Worm (Caenorhabditis elegans) whole organism, L1 larva: ENCODE results near the gene srx-45.

Experiments used
- C16A3.4 ChIP-seq: fragments of 150-350 bp; optimal IDR thresholded peaks from 2 replicates; lab custom pipeline; 2014; ENCODE audit warnings: missing biosample characterization, missing genetic modification characterization
- C34B4.2 ChIP-seq: sonication (generic microtip); optimal IDR thresholded peaks from 2 replicates; lab custom pipeline; 2017; ENCODE audit warnings: mild to moderate bottlenecking, missing genetic modification characterization, missing compliant biosample characterization
- F16B12.6 ChIP-seq: fragments of 150-350 bp; optimal IDR thresholded peaks from 2 replicates; lab custom pipeline; 2014; ENCODE audit warnings: missing biosample characterization, missing genetic modification characterization
- Y116A8C.19 ChIP-seq: sonication (generic microtip); optimal IDR thresholded peaks from 2 replicates; lab custom pipeline; 2016; ENCODE audit warnings: missing compliant biosample characterization, missing genetic modification characterization, borderline replicate concordance
- aly-2 ChIP-seq: fragments of 150-350 bp; optimal IDR thresholded peaks from 2 replicates; lab custom pipeline; 2014; ENCODE audit warnings: missing biosample characterization, missing genetic modification characterization
- ama-1 ChIP-seq: fragments of 150-350 bp; optimal IDR thresholded peaks from 2 replicates; lab custom pipeline; 2014
- ceh-63 ChIP-seq: fragments of 200-800 bp; sonication (Bioruptor generic); optimal IDR thresholded peaks from 2 replicates; lab custom pipeline; 2018; ENCODE audit warnings: mild to moderate bottlenecking, missing genetic modification characterization, missing compliant biosample characterization
- ceh-82 ChIP-seq, 3 experiments: fragments of 150-350 bp in 1 of 3; sonication (generic microtip) in 2 of 3; optimal IDR thresholded peaks; 2 replicates each; lab custom pipeline; 2014 to 2017; ENCODE audit warnings: missing biosample characterization in 3 of 3, missing genetic modification characterization in 3 of 3
- ceh-88 ChIP-seq: fragments of 200-800 bp; sonication (Bioruptor generic); IDR thresholded peaks from 2 replicates; pipeline ENCODE4 v1.3.6; 2022; ENCODE audit warnings: missing genetic modification characterization, missing compliant biosample characterization
- ceh-90 ChIP-seq: sonication (generic microtip); optimal IDR thresholded peaks from 2 replicates; lab custom pipeline; 2016; ENCODE audit warnings: missing genetic modification characterization, missing compliant biosample characterization
- ces-1 ChIP-seq: fragments of 150-350 bp; optimal IDR thresholded peaks from 2 replicates; lab custom pipeline; 2014; ENCODE audit warnings: missing biosample characterization, missing genetic modification reagents, missing genetic modification characterization
- dpl-1 ChIP-seq, 3 experiments: fragments of 150-350 bp in 2 of 3; sonication (generic microtip) in 1 of 3; optimal IDR thresholded peaks; 2 replicates each; lab custom pipeline; 2014 to 2017; ENCODE audit warnings: missing biosample characterization in 3 of 3, missing genetic modification characterization in 3 of 3, missing genetic modification reagents in 3 of 3
- efl-1 ChIP-seq, 4 experiments: fragments of 150-350 bp; optimal IDR thresholded peaks in 3 of 4; peaks in 1 of 4; 1 replicate in 1 of 4; 2 replicates in 3 of 4; lab custom pipeline; 2014; ENCODE audit warnings: missing biosample characterization in 2 of 4, missing genetic modification characterization in 2 of 4, missing genetic modification reagents in 2 of 4
- efl-3 ChIP-seq: fragments of 200-800 bp; sonication (Bioruptor generic); optimal IDR thresholded peaks from 2 replicates; lab custom pipeline; 2018; ENCODE audit warnings: mild to moderate bottlenecking, missing genetic modification characterization, missing compliant biosample characterization
- egl-13 ChIP-seq: sonication (generic microtip); optimal IDR thresholded peaks from 2 replicates; lab custom pipeline; 2016; ENCODE audit warnings: missing genotype, missing genetic modification reagents, missing genetic modification characterization, missing compliant biosample characterization
- elt-2 ChIP-seq: sonication (generic microtip); optimal IDR thresholded peaks from 2 replicates; lab custom pipeline; 2016; ENCODE audit warnings: missing genetic modification characterization, mild to moderate bottlenecking, inconsistent platforms, missing compliant biosample characterization, missing genetic modification reagents
- ets-5 ChIP-seq: fragments of 200-800 bp; sonication (Bioruptor generic); IDR thresholded peaks from 2 replicates; pipeline ENCODE4 v1.3.6; 2022; ENCODE audit warnings: missing genetic modification characterization, missing compliant biosample characterization
- fkh-10 ChIP-seq: sonication (generic microtip); optimal IDR thresholded peaks from 2 replicates; lab custom pipeline; 2017; ENCODE audit warnings: missing biosample characterization, missing genetic modification reagents, missing genetic modification characterization
- fkh-4 ChIP-seq: sonication (generic microtip); optimal IDR thresholded peaks from 2 replicates; lab custom pipeline; 2016; ENCODE audit warnings: missing compliant biosample characterization, missing genetic modification characterization, borderline replicate concordance
- fkh-8 ChIP-seq: sonication (generic microtip); optimal IDR thresholded peaks from 2 replicates; lab custom pipeline; 2016; ENCODE audit warnings: mild to moderate bottlenecking, missing genetic modification characterization, missing compliant biosample characterization
- fos-1 ChIP-seq: fragments of 150-350 bp; optimal IDR thresholded peaks from 2 replicates; lab custom pipeline; 2014; ENCODE audit warnings: missing biosample characterization, missing genetic modification characterization
- hpl-2 ChIP-seq: fragments of 150-350 bp; optimal IDR thresholded peaks from 2 replicates; lab custom pipeline; 2014; ENCODE audit warnings: missing biosample characterization, missing genetic modification reagents, missing genetic modification characterization
- irx-1 ChIP-seq: sonication (generic microtip); optimal IDR thresholded peaks from 2 replicates; lab custom pipeline; 2016; ENCODE audit warnings: missing genetic modification characterization, missing compliant biosample characterization
- isw-1 ChIP-seq: fragments of 200-800 bp; sonication (Bioruptor generic); IDR thresholded peaks from 2 replicates; pipeline ENCODE4 v1.3.6; 2022; ENCODE audit warnings: missing genetic modification characterization, missing compliant biosample characterization
- lin-13 ChIP-seq: fragments of 150-350 bp; optimal IDR thresholded peaks from 2 replicates; lab custom pipeline; 2014; ENCODE audit warnings: missing biosample characterization, missing genetic modification reagents, missing genetic modification characterization
- lin-14 ChIP-seq: fragments of 200-800 bp; sonication (Bioruptor generic); optimal IDR thresholded peaks from 2 replicates; lab custom pipeline; 2018; ENCODE audit warnings: mild to moderate bottlenecking, missing genetic modification characterization, moderate library complexity, missing compliant biosample characterization
- lin-15B ChIP-seq: fragments of 150-350 bp; sonication (generic microtip); optimal IDR thresholded peaks from 3 replicates; lab custom pipeline; 2014; ENCODE audit warnings: missing biosample characterization, missing genetic modification characterization
- lin-35 ChIP-seq, 2 experiments: fragments of 150-350 bp; optimal IDR thresholded peaks; 2 replicates each; lab custom pipeline; 2014; ENCODE audit warnings: missing biosample characterization in 2 of 2, missing genetic modification characterization in 2 of 2, missing genetic modification reagents in 2 of 2
- lin-39 ChIP-seq: fragments of 150-350 bp; optimal IDR thresholded peaks from 2 replicates; lab custom pipeline; 2014; ENCODE audit warnings: missing biosample characterization, missing genetic modification reagents, missing genetic modification characterization
- lir-3 ChIP-seq: sonication (generic microtip); optimal IDR thresholded peaks from 2 replicates; lab custom pipeline; 2016; ENCODE audit warnings: mild to moderate bottlenecking, missing genetic modification characterization, moderate library complexity, missing compliant biosample characterization; ENCODE audit not compliant: poor library complexity
- mdl-1 ChIP-seq, 2 experiments: fragments of 150-350 bp; optimal IDR thresholded peaks; 2 replicates each; lab custom pipeline; 2014 to 2017; ENCODE audit warnings: missing biosample characterization in 2 of 2, missing genetic modification characterization in 2 of 2, inconsistent platforms in 1 of 2
- mef-2 ChIP-seq: fragments of 150-350 bp; optimal IDR thresholded peaks from 2 replicates; lab custom pipeline; 2014; ENCODE audit warnings: missing biosample characterization, missing genetic modification characterization
- nhr-12 ChIP-seq: sonication (generic microtip); optimal IDR thresholded peaks from 2 replicates; lab custom pipeline; 2017; ENCODE audit warnings: missing biosample characterization, missing genetic modification characterization
- nhr-237 ChIP-seq: fragments of 150-350 bp; optimal IDR thresholded peaks from 2 replicates; lab custom pipeline; 2014; ENCODE audit warnings: missing biosample characterization, missing genetic modification characterization
- nhr-28 ChIP-seq: fragments of 150-350 bp; optimal IDR thresholded peaks from 2 replicates; lab custom pipeline; 2014; ENCODE audit warnings: missing biosample characterization, missing genetic modification characterization
- nhr-71 ChIP-seq: sonication (generic microtip); optimal IDR thresholded peaks from 2 replicates; lab custom pipeline; 2016; ENCODE audit warnings: mild to moderate bottlenecking, missing genetic modification characterization, moderate library complexity, missing compliant biosample characterization
- nhr-77 ChIP-seq: fragments of 150-350 bp; optimal IDR thresholded peaks from 2 replicates; lab custom pipeline; 2014; ENCODE audit warnings: missing biosample characterization, missing genetic modification characterization
- pag-3 ChIP-seq: sonication (generic microtip); optimal IDR thresholded peaks from 2 replicates; lab custom pipeline; 2017; ENCODE audit warnings: missing genetic modification characterization, mild to moderate bottlenecking, missing compliant biosample characterization, antibody characterized with exemption, borderline replicate concordance; ENCODE audit not compliant: insufficient read depth
- pax-3 ChIP-seq: fragments of 200-800 bp; sonication (Bioruptor generic); optimal IDR thresholded peaks from 2 replicates; lab custom pipeline; 2018; ENCODE audit warnings: mild to moderate bottlenecking, missing genetic modification characterization, moderate library complexity, missing compliant biosample characterization
- pqm-1 ChIP-seq: sonication (generic microtip); optimal IDR thresholded peaks from 3 replicates; lab custom pipeline; 2017; ENCODE audit warnings: missing biosample characterization, missing genetic modification characterization
- rnt-1 ChIP-seq: sonication (generic microtip); optimal IDR thresholded peaks from 2 replicates; lab custom pipeline; 2016; ENCODE audit warnings: mild to moderate bottlenecking, missing genetic modification characterization, moderate library complexity, missing compliant biosample characterization
- snpc-4 ChIP-seq: fragments of 150-350 bp; optimal IDR thresholded peaks from 2 replicates; lab custom pipeline; 2014; ENCODE audit warnings: missing biosample characterization, missing genetic modification characterization
- swsn-7 ChIP-seq: sonication (generic microtip); optimal IDR thresholded peaks from 2 replicates; lab custom pipeline; 2016; ENCODE audit warnings: missing genetic modification characterization, missing compliant biosample characterization
- tbx-2 ChIP-seq: sonication (generic microtip); optimal IDR thresholded peaks from 2 replicates; lab custom pipeline; 2016; ENCODE audit warnings: missing genetic modification characterization, missing compliant biosample characterization
- unc-130 ChIP-seq: fragments of 150-350 bp; optimal IDR thresholded peaks from 2 replicates; lab custom pipeline; 2017; ENCODE audit warnings: missing biosample characterization, missing genetic modification characterization, inconsistent platforms
- vab-15 ChIP-seq: sonication (generic microtip); optimal IDR thresholded peaks from 2 replicates; lab custom pipeline; 2017; ENCODE audit warnings: missing genotype, mild to moderate bottlenecking, missing genetic modification characterization, missing compliant biosample characterization
- xbp-1 ChIP-seq: sonication (generic microtip); optimal IDR thresholded peaks from 2 replicates; lab custom pipeline; 2016; ENCODE audit warnings: missing genetic modification characterization, missing compliant biosample characterization
- zag-1 ChIP-seq: fragments of 150-350 bp; optimal IDR thresholded peaks from 2 replicates; lab custom pipeline; 2014; ENCODE audit warnings: missing biosample characterization, missing genetic modification characterization
- zip-4 ChIP-seq: fragments of 200-800 bp; sonication (Bioruptor generic); optimal IDR thresholded peaks from 2 replicates; lab custom pipeline; 2018; ENCODE audit warnings: mild to moderate bottlenecking, missing genetic modification characterization, moderate library complexity, missing compliant biosample characterization
- ztf-11 ChIP-seq, 2 experiments: sonication (generic microtip); optimal IDR thresholded peaks; 2 replicates each; lab custom pipeline; 2016 to 2017; ENCODE audit warnings: missing genetic modification characterization in 2 of 2, missing biosample characterization in 1 of 2, missing compliant biosample characterization in 1 of 2
- ztf-4 ChIP-seq: fragments of 150-350 bp; optimal IDR thresholded peaks from 2 replicates; lab custom pipeline; 2014; ENCODE audit warnings: missing biosample characterization, missing genetic modification characterization

Gene srx-45

DNA sequence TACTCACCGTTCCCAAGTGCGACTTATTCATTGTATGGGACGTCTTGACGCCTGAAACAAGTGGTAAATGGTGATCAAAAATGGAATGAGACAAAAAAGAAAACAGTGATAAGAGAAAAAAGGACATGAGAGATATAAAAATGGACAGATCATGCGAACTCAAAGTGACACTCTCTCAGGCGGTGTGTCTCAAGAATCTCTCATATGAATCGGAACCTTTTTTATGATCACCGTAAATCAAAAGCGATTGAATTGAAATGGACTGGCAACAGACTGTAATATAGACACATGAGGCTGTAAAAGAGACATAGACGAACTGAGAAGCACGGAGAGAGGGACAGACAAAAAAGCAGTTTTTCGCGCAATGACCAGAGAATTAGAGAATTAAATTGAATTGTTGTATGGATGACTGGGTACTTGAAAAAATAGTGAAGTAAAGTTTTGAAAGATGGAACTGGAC is 37.5 kb downstream of the srx-45 start, which contains the start of gene clip-1 (continued):
- TF ChIP-seq isw-1: no peak
- TF ChIP-seq lir-3 (tag; lab: Kevin White, UChicago): peak; percentile 16
- TF ChIP-seq pqm-1: no peak
- TF ChIP-seq egl-13 (tag; lab: Kevin White, UChicago): no peak
- TF ChIP-seq fkh-8: no peak
- TF ChIP-seq rnt-1 (tag; lab: Kevin White, UChicago): no peak
- peak in 1 of 3 experiments; percentile 29 for TF ChIP-seq dpl-1 (GFP tag; optimal IDR thresholded peaks at IDR 0.05; lab: Kevin White, UChicago)
- TF ChIP-seq mef-2 (tag; lab: Kevin White, UChicago): no peak
- no peak for TF ChIP-seq aly-2 (tag; lab: Kevin White, UChicago)
- no peak for TF ChIP-seq snpc-4 (tag; lab: Kevin White, UChicago)
- TF ChIP-seq ets-5 (GFP tag; lab: Robert Waterston, UW): no peak
- TF ChIP-seq swsn-7 (tag; lab: Kevin White, UChicago): no peak
- no peak for TF ChIP-seq ces-1 (GFP tag; lab: Kevin White, UChicago)
- peak in 1 of 2 experiments; percentile 71 for TF ChIP-seq lin-35 (GFP tag; optimal IDR thresholded peaks at IDR 0.05; lab: Kevin White, UChicago)
- no peak for TF ChIP-seq fkh-10
- no peak for TF ChIP-seq ceh-88
- TF ChIP-seq irx-1 (tag; lab: Kevin White, UChicago): no peak
- TF ChIP-seq pag-3 (tag; lab: Kevin White, UChicago): peak; percentile 44
- no peak for TF ChIP-seq ceh-82 (tag; optimal IDR thresholded peaks at IDR 0.05; lab: Kevin White, UChicago)
- TF ChIP-seq zag-1 (tag; lab: Kevin White, UChicago): no peak
- no peak for TF ChIP-seq pax-3
- TF ChIP-seq fos-1 (tag; lab: Kevin White, UChicago): no peak
- TF ChIP-seq ceh-90: no peak
- no peak for TF ChIP-seq xbp-1
- TF ChIP-seq ceh-63 (GFP tag; lab: Kevin White, UChicago): no peak
- TF ChIP-seq C16A3.4: no peak
- TF ChIP-seq elt-2: no peak
- TF ChIP-seq tbx-2: peak; percentile 21
- TF ChIP-seq C34B4.2 (tag; lab: Kevin White, UChicago): no peak
- no peak for TF ChIP-seq ztf-11 (tag; optimal IDR thresholded peaks at IDR 0.05; lab: Kevin White, UChicago)
- TF ChIP-seq nhr-71: peak; percentile 53
- TF ChIP-seq lin-15B (tag; lab: Kevin White, UChicago): no peak
- no peak for TF ChIP-seq hpl-2 (GFP tag; lab: Kevin White, UChicago)
- no peak for TF ChIP-seq vab-15 (tag; lab: Kevin White, UChicago)
- no peak for TF ChIP-seq lin-39 (tag; lab: Kevin White, UChicago)
- no peak for TF ChIP-seq nhr-77 (tag; lab: Kevin White, UChicago)
- no peak for TF ChIP-seq nhr-28 (tag; lab: Kevin White, UChicago)
- TF ChIP-seq fkh-4 (tag; lab: Kevin White, UChicago): no peak
- TF ChIP-seq nhr-12 (tag; lab: Kevin White, UChicago): no peak
- peak; percentile 40 for TF ChIP-seq unc-130 (tag; lab: Kevin White, UChicago)

DNA sequence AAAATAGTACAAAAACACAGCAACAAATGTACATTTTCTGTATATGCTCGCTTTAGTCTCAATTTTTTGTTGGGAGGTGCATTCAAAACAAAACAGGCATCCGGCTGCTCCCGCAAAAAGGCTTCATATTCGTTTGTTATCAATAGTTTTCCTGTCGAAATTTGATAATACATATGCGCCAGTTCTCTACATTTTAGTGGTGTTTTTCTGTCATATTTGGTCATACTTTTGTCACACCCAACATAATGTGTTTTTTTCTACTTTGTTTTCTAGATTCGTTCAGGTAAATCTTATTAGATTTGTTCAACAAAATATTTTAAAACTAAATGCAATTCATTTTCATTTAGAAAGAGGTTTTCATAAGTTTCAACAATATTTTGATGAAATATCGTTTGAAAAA is 48.0 kb downstream of the srx-45 start:
- TF ChIP-seq mdl-1 (tag; optimal IDR thresholded peaks at IDR 0.05; lab: Kevin White, UChicago): no peak
- no peak for TF ChIP-seq efl-3 (GFP tag; lab: Kevin White, UChicago)
- TF ChIP-seq ztf-4: no peak
- no peak for TF ChIP-seq isw-1
- TF ChIP-seq efl-1 (optimal IDR thresholded peaks at IDR 0.05; lab: Kevin White, UChicago): no peak
- TF ChIP-seq efl-1 (GFP tag; optimal IDR thresholded peaks at IDR 0.05 in 1 of 2; lab: Kevin White, UChicago): peak in 1 of 2 experiments; percentile 81
- TF ChIP-seq F16B12.6 (tag; lab: Kevin White, UChicago): no peak
- no peak for TF ChIP-seq lin-39 (tag; lab: Kevin White, UChicago)
- TF ChIP-seq vab-15 (tag; lab: Kevin White, UChicago): no peak
- no peak for TF ChIP-seq lin-13 (GFP tag; lab: Kevin White, UChicago)
- no peak for TF ChIP-seq nhr-237 (tag; lab: Kevin White, UChicago)
- TF ChIP-seq elt-2: peak; percentile 11
- no peak for TF ChIP-seq zip-4 (GFP tag; lab: Kevin White, UChicago)
- no peak for TF ChIP-seq ama-1 (lab: Kevin White, UChicago)
- TF ChIP-seq lin-14 (GFP tag; lab: Kevin White, UChicago): no peak
- TF ChIP-seq Y116A8C.19 (tag; lab: Kevin White, UChicago): no peak
- TF ChIP-seq mef-2 (tag; lab: Kevin White, UChicago): no peak
